Fruit fly (Drosophila melanogaster) whole organism, adult: ENCODE results near the gene Cog2.

ENCODE experiments used
- CG14711 ChIP-seq: fragments of 200-800 bp; sonication (Bioruptor generic); optimal IDR thresholded peaks from 2 replicates; lab custom pipeline; 2018; ENCODE audit warnings: missing biosample characterization, mild to moderate bottlenecking, missing genetic modification characterization, moderate library complexity
- CG33017 ChIP-seq: fragments of 200-800 bp; sonication (Bioruptor generic); optimal IDR thresholded peaks from 2 replicates; lab custom pipeline; 2018; ENCODE audit warnings: missing biosample characterization, mild to moderate bottlenecking, missing genetic modification characterization, moderate library complexity
- CG5204 ChIP-seq: fragments of 200-800 bp; sonication (Bioruptor generic); optimal IDR thresholded peaks from 2 replicates; lab custom pipeline; 2016; ENCODE audit warnings: missing biosample characterization, missing genetic modification characterization
- Crg-1 ChIP-seq: fragments of 200-800 bp; sonication (Bioruptor generic); optimal IDR thresholded peaks from 2 replicates; lab custom pipeline; 2016; ENCODE audit warnings: missing biosample characterization, missing genetic modification characterization
- Hr96 ChIP-seq: fragments of 200-800 bp; sonication (Bioruptor generic); optimal IDR thresholded peaks from 2 replicates; lab custom pipeline; 2016; ENCODE audit warnings: missing biosample characterization, missing genetic modification characterization
- Mnt ChIP-seq: fragments of 200-800 bp; sonication (Bioruptor generic); optimal IDR thresholded peaks from 2 replicates; lab custom pipeline; 2016; ENCODE audit warnings: missing biosample characterization, mild to moderate bottlenecking, missing genetic modification characterization
- cic ChIP-seq: fragments of 200-800 bp; sonication (Bioruptor generic); optimal IDR thresholded peaks from 2 replicates; lab custom pipeline; 2017; ENCODE audit warnings: missing biosample characterization, mild to moderate bottlenecking, missing genetic modification characterization, moderate library complexity
- cnc ChIP-seq, 2 experiments: fragments of >200 bp; optimal IDR thresholded peaks; 2 replicates each; lab custom pipeline; 2017
- kay ChIP-seq: fragments of 200-800 bp; sonication (Bioruptor generic); peaks from one replicate; lab custom pipeline; 2016; ENCODE audit warnings: missing biosample characterization, missing genetic modification characterization, borderline replicate concordance
- pad ChIP-seq: fragments of 200-800 bp; sonication (Bioruptor generic); optimal IDR thresholded peaks from 3 replicates; lab custom pipeline; 2017; ENCODE audit warnings: missing biosample characterization, missing genetic modification characterization, mild to moderate bottlenecking, moderate library complexity, missing genetic modification reagents

- TF ChIP-seq Crg-1 (GFP tag; lab: Kevin White, UChicago) (no peak), CG14711 (tag; lab: Kevin White, UChicago) (no peak), kay (no peak), Hr96 (GFP tag; lab: Kevin White, UChicago) (no peak), cnc (optimal IDR thresholded peaks at IDR 0.05; lab: Kevin White, UChicago) (no peak), pad (GFP tag; lab: Kevin White, UChicago) (no peak), cic (no peak), Mnt (no peak), CG5204 (GFP tag; lab: Kevin White, UChicago) (no peak), CG33017 (no peak)
Measured at dm6 chr3R:15309924-15310323, 51.5 kb downstream of the Cog2 start, which contains the start of gene Tm2.
